Fruit fly (Drosophila melanogaster) whole organism, embryonic: ENCODE measurements around the gene Usp10.

Experiments
- CG10147 ChIP-seq: fragments of 200-800 bp; sonication (Bioruptor generic); optimal IDR thresholded peaks from 2 replicates; lab custom pipeline; 2019; ENCODE audit warnings: missing biosample characterization, mild to moderate bottlenecking, missing genetic modification characterization, moderate library complexity
- CG10209 ChIP-seq: fragments of 200-800 bp; sonication (Bioruptor generic); optimal IDR thresholded peaks from 3 replicates; lab custom pipeline; 2017; ENCODE audit warnings: missing biosample characterization, mild to moderate bottlenecking, missing genetic modification characterization, missing genetic modification reagents
- CG10267 ChIP-seq: fragments of 200-800 bp; sonication (Bioruptor generic); optimal IDR thresholded peaks from 2 replicates; lab custom pipeline; 2018; ENCODE audit warnings: missing biosample characterization, mild to moderate bottlenecking, missing genetic modification characterization, moderate library complexity
- CG10462 ChIP-seq: fragments of 200-800 bp; sonication (Bioruptor generic); optimal IDR thresholded peaks from 2 replicates; lab custom pipeline; 2016; ENCODE audit warnings: missing biosample characterization, missing genetic modification characterization
- CG12219 ChIP-seq: fragments of 200-800 bp; sonication (Bioruptor generic); optimal IDR thresholded peaks from 3 replicates; lab custom pipeline; 2018; ENCODE audit warnings: missing biosample characterization, mild to moderate bottlenecking, missing genetic modification characterization
- CG13624 ChIP-seq: fragments of 200-800 bp; sonication (Bioruptor generic); optimal IDR thresholded peaks from 2 replicates; lab custom pipeline; 2016; ENCODE audit warnings: missing biosample characterization, missing genetic modification characterization
- CG16815 ChIP-seq: fragments of 200-800 bp; sonication (Bioruptor generic); optimal IDR thresholded peaks from 3 replicates; lab custom pipeline; 2017; ENCODE audit warnings: missing biosample characterization, mild to moderate bottlenecking, missing genetic modification characterization
- CG17361 ChIP-seq: fragments of 200-800 bp; sonication (Bioruptor generic); IDR thresholded peaks from 3 replicates; pipeline ENCODE4 v1.3.6; 2022; ENCODE audit warnings: missing biosample characterization, missing genetic modification characterization
- CG17829 ChIP-seq: fragments of 200-800 bp; optimal IDR thresholded peaks from 2 replicates; lab custom pipeline; 2019; ENCODE audit warnings: missing biosample characterization, mild to moderate bottlenecking, missing genetic modification characterization, moderate library complexity
- CG2199 ChIP-seq: fragments of 200-800 bp; sonication (Bioruptor generic); IDR thresholded peaks from 3 replicates; pipeline ENCODE4 v1.3.6; 2022; ENCODE audit warnings: missing biosample characterization, missing genetic modification characterization
- CG34376 ChIP-seq: fragments of 200-800 bp; sonication (Bioruptor generic); optimal IDR thresholded peaks from 2 replicates; lab custom pipeline; 2018; ENCODE audit warnings: missing biosample characterization, mild to moderate bottlenecking, missing genetic modification characterization
- CG3995 ChIP-seq: fragments of 200-800 bp; sonication (Bioruptor generic); optimal IDR thresholded peaks from 3 replicates; lab custom pipeline; 2016; ENCODE audit warnings: missing biosample characterization, missing genetic modification characterization
- CG4282 ChIP-seq: fragments of 200-800 bp; sonication (Bioruptor generic); optimal IDR thresholded peaks from 2 replicates; lab custom pipeline; 2016; ENCODE audit warnings: missing biosample characterization, missing genetic modification characterization
- CG4404 ChIP-seq: fragments of 200-800 bp; sonication (Bioruptor generic); IDR thresholded peaks from 2 replicates; pipeline ENCODE4 v1.3.6; 2022; ENCODE audit warnings: missing biosample characterization, missing genetic modification characterization
- CG6272 ChIP-seq: fragments of 200-800 bp; sonication (Bioruptor generic); IDR thresholded peaks from 2 replicates; pipeline ENCODE4 v1.3.6; 2022; ENCODE audit warnings: missing biosample characterization, missing genetic modification characterization
- CG6683 ChIP-seq: fragments of 200-800 bp; sonication (Bioruptor generic); optimal IDR thresholded peaks from 2 replicates; lab custom pipeline; 2017; ENCODE audit warnings: missing biosample characterization, mild to moderate bottlenecking, missing genetic modification characterization, missing genetic modification reagents
- CG8089 ChIP-seq: fragments of 200-800 bp; sonication (Bioruptor generic); optimal IDR thresholded peaks from 3 replicates; lab custom pipeline; 2016; ENCODE audit warnings: missing biosample characterization, missing genetic modification characterization
- CG8290 ChIP-seq, 3 experiments: fragments of 200-800 bp; sonication (Bioruptor generic); optimal IDR thresholded peaks; 2 replicates each; lab custom pipeline; 2016 to 2019; ENCODE audit warnings: missing biosample characterization in 3 of 3, missing genetic modification characterization in 3 of 3, mild to moderate bottlenecking in 2 of 3, moderate library complexity in 1 of 3
- CG8478 ChIP-seq: fragments of >200 bp; optimal IDR thresholded peaks from 2 replicates; lab custom pipeline; 2018
- CG9215 ChIP-seq: fragments of 200-800 bp; sonication (Bioruptor generic); IDR thresholded peaks from 2 replicates; pipeline ENCODE4 v1.3.6; 2022; ENCODE audit warnings: missing biosample characterization, missing genetic modification characterization
- CoRest ChIP-seq: fragments of 200-800 bp; sonication (Bioruptor generic); optimal IDR thresholded peaks from 3 replicates; lab custom pipeline; 2018; ENCODE audit warnings: missing biosample characterization, mild to moderate bottlenecking, missing genetic modification characterization, moderate library complexity
- E2f2 ChIP-seq: fragments of 200-800 bp; sonication (Bioruptor generic); IDR thresholded peaks from 2 replicates; pipeline ENCODE4 v1.3.6; 2022; ENCODE audit warnings: missing biosample characterization, missing genetic modification characterization
- Hand ChIP-seq: fragments of 200-800 bp; sonication (Bioruptor generic); optimal IDR thresholded peaks from 2 replicates; lab custom pipeline; 2017; ENCODE audit warnings: mild to moderate bottlenecking, missing biosample characterization, missing genetic modification reagents, missing genetic modification characterization
- Hr51 ChIP-seq, 2 experiments: fragments of 200-800 bp; sonication (Bioruptor generic); optimal IDR thresholded peaks; 2 replicates in 1 of 2; 3 replicates in 1 of 2; lab custom pipeline; 2016 to 2018; ENCODE audit warnings: missing biosample characterization in 2 of 2, missing genetic modification characterization in 2 of 2, mild to moderate bottlenecking in 1 of 2, moderate library complexity in 1 of 2
- Mrtf ChIP-seq: fragments of 200-800 bp; sonication (Bioruptor generic); IDR thresholded peaks from 3 replicates; pipeline ENCODE4 v1.3.6; 2022; ENCODE audit warnings: missing biosample characterization, missing genetic modification characterization
- NC2α ChIP-seq: fragments of 200-800 bp; sonication (Bioruptor generic); optimal IDR thresholded peaks from 2 replicates; lab custom pipeline; 2016; ENCODE audit warnings: missing biosample characterization, missing genetic modification characterization
- NK7.1 ChIP-seq: fragments of 200-800 bp; sonication (Bioruptor generic); optimal IDR thresholded peaks from 3 replicates; lab custom pipeline; 2016; ENCODE audit warnings: missing biosample characterization, missing genetic modification characterization
- Side ChIP-seq: fragments of 200-800 bp; sonication (Bioruptor generic); optimal IDR thresholded peaks from 2 replicates; lab custom pipeline; 2016; ENCODE audit warnings: missing biosample characterization, missing genetic modification characterization
- Sin3A ChIP-seq: fragments of >200 bp; optimal IDR thresholded peaks from 2 replicates; lab custom pipeline; 2018
- Sry-β ChIP-seq: fragments of 200-800 bp; sonication (Bioruptor generic); optimal IDR thresholded peaks from 2 replicates; lab custom pipeline; 2018; ENCODE audit warnings: missing biosample characterization, mild to moderate bottlenecking, missing genetic modification characterization, moderate library complexity
- Usf ChIP-seq: fragments of 200-800 bp; sonication (Bioruptor generic); optimal IDR thresholded peaks from 2 replicates; lab custom pipeline; 2017; ENCODE audit warnings: missing genotype, missing biosample characterization, missing genetic modification characterization
- br ChIP-seq: fragments of >200 bp; optimal IDR thresholded peaks from 2 replicates; lab custom pipeline; 2017
- chinmo ChIP-seq: fragments of 200-800 bp; sonication (Bioruptor generic); IDR thresholded peaks from 4 replicates; pipeline ENCODE4 v1.3.6; 2022; ENCODE audit warnings: missing biosample characterization, missing genetic modification characterization; ENCODE audit not compliant: partially characterized antibody
- dimm ChIP-seq: fragments of 200-800 bp; sonication (Bioruptor generic); IDR thresholded peaks from 2 replicates; pipeline ENCODE4 v1.3.6; 2022; ENCODE audit warnings: missing biosample characterization, missing genetic modification characterization
- gcm ChIP-seq: fragments of 200-800 bp; sonication (Bioruptor generic); optimal IDR thresholded peaks from 2 replicates; lab custom pipeline; 2019; ENCODE audit warnings: missing biosample characterization, mild to moderate bottlenecking, missing genetic modification characterization, moderate library complexity
- hbn ChIP-seq: fragments of 200-800 bp; sonication (Bioruptor generic); IDR thresholded peaks from 2 replicates; pipeline ENCODE4 v1.3.6; 2022; ENCODE audit warnings: missing biosample characterization, missing genetic modification characterization; ENCODE audit not compliant: partially characterized antibody
- kay ChIP-seq: fragments of 200-800 bp; sonication (Bioruptor generic); optimal IDR thresholded peaks from 2 replicates; lab custom pipeline; 2016; ENCODE audit warnings: missing biosample characterization, missing genetic modification characterization
- maf-S ChIP-seq: fragments of 200-800 bp; sonication (Bioruptor generic); optimal IDR thresholded peaks from 2 replicates; lab custom pipeline; 2016; ENCODE audit warnings: missing biosample characterization, missing genetic modification characterization
- mirr ChIP-seq: fragments of 200-800 bp; sonication (Bioruptor generic); optimal IDR thresholded peaks from 3 replicates; lab custom pipeline; 2018; ENCODE audit warnings: missing biosample characterization, mild to moderate bottlenecking, missing genetic modification characterization
- org-1 ChIP-seq: fragments of 200-800 bp; sonication (Bioruptor generic); optimal IDR thresholded peaks from 2 replicates; lab custom pipeline; 2017; ENCODE audit warnings: missing biosample characterization, missing genetic modification characterization
- pho ChIP-seq: fragments of 200-800 bp; sonication (Bioruptor generic); optimal IDR thresholded peaks from 2 replicates; lab custom pipeline; 2016; ENCODE audit warnings: missing biosample characterization, missing genetic modification characterization
- psq ChIP-seq: fragments of 200-800 bp; sonication (Bioruptor generic); optimal IDR thresholded peaks from 2 replicates; lab custom pipeline; 2017; ENCODE audit warnings: missing biosample characterization, missing genetic modification characterization
- repo ChIP-seq: fragments of 200-800 bp; sonication (Bioruptor generic); optimal IDR thresholded peaks from 2 replicates; lab custom pipeline; 2016; ENCODE audit warnings: missing biosample characterization, missing genetic modification characterization
- rib ChIP-seq: fragments of 200-800 bp; sonication (Bioruptor generic); IDR thresholded peaks from 2 replicates; pipeline ENCODE4 v1.3.6; 2022; ENCODE audit warnings: missing biosample characterization, missing genetic modification characterization
- ro ChIP-seq: fragments of 200-800 bp; sonication (Bioruptor generic); IDR thresholded peaks from 2 replicates; pipeline ENCODE4 v1.3.6; 2022; ENCODE audit warnings: missing biosample characterization, missing genetic modification characterization
- sqz ChIP-seq: fragments of 200-800 bp; sonication (Bioruptor generic); optimal IDR thresholded peaks from 3 replicates; lab custom pipeline; 2018; ENCODE audit warnings: missing biosample characterization, mild to moderate bottlenecking, missing genetic modification characterization
- sr ChIP-seq: fragments of 200-800 bp; sonication (Bioruptor generic); IDR thresholded peaks from 3 replicates; pipeline ENCODE4 v1.3.6; 2022; ENCODE audit warnings: missing biosample characterization, missing genetic modification characterization
- stwl ChIP-seq: fragments of 200-800 bp; sonication (Bioruptor generic); optimal IDR thresholded peaks from 3 replicates; lab custom pipeline; 2018; ENCODE audit warnings: missing biosample characterization, mild to moderate bottlenecking, missing genetic modification characterization, moderate library complexity
- twi ChIP-seq: fragments of 200-800 bp; optimal IDR thresholded peaks from 2 replicates; lab custom pipeline; 2019; ENCODE audit warnings: missing biosample characterization, mild to moderate bottlenecking, missing genetic modification characterization, moderate library complexity
- unc-4 ChIP-seq: fragments of 200-800 bp; sonication (Bioruptor generic); IDR thresholded peaks from 2 replicates; pipeline ENCODE4 v1.3.6; 2022; ENCODE audit warnings: missing biosample characterization, missing genetic modification characterization; ENCODE audit not compliant: partially characterized antibody
- yki ChIP-seq: fragments of >200 bp; optimal IDR thresholded peaks from 3 replicates; lab custom pipeline; 2018

Gene Usp10

dm6 chr3L:904991-905745 lies 33.5 kb downstream of the Usp10 start (continued):
- TF ChIP-seq Sry-β (GFP tag; lab: Kevin White, UChicago): no peak
- no peak for TF ChIP-seq Usf
- TF ChIP-seq Hand: no peak
- no peak for TF ChIP-seq mirr
- no peak for TF ChIP-seq NK7.1 (GFP tag; lab: Kevin White, UChicago)
- TF ChIP-seq CG12219: no peak
- TF ChIP-seq Side (GFP tag; lab: Kevin White, UChicago): no peak
- no peak for TF ChIP-seq CG10147 (GFP tag; lab: Kevin White, UChicago)
- no peak for TF ChIP-seq stwl (tag; lab: Kevin White, UChicago)
- no peak for TF ChIP-seq pho (GFP tag; lab: Kevin White, UChicago)
- TF ChIP-seq CG2199 (GFP tag; lab: Robert Waterston, UW): no peak
- TF ChIP-seq unc-4: no peak
- no peak for TF ChIP-seq sr
- TF ChIP-seq CG6272 (GFP tag; lab: Robert Waterston, UW): no peak
- peak; percentile 46 for TF ChIP-seq gcm (GFP tag; lab: Kevin White, UChicago)
- no peak for TF ChIP-seq E2f2 (GFP tag; lab: Robert Waterston, UW)
- peak; percentile 57 for TF ChIP-seq CG16815 (GFP tag; lab: Kevin White, UChicago)
- TF ChIP-seq hbn (GFP tag; lab: Robert Waterston, UW): no peak
- TF ChIP-seq Hr51 (GFP tag; optimal IDR thresholded peaks at IDR 0.05; lab: Kevin White, UChicago): peak in 1 of 2 experiments; percentile 52
- TF ChIP-seq org-1: no peak
- TF ChIP-seq rib (GFP tag; lab: Robert Waterston, UW): no peak
- no peak for TF ChIP-seq NC2α
- peak; percentile 22; the same call in 1 of the 2 replicates for TF ChIP-seq CG4404 (GFP tag; lab: Robert Waterston, UW)
- no peak for TF ChIP-seq Sin3A (lab: Kevin White, UChicago)
- TF ChIP-seq CG13624: no peak
- peak; percentile 59 for TF ChIP-seq CG10267 (tag; lab: Kevin White, UChicago)
- no peak for TF ChIP-seq CG3995 (GFP tag; lab: Kevin White, UChicago)
- no peak for TF ChIP-seq CG9215 (GFP tag; lab: Robert Waterston, UW)
- TF ChIP-seq yki (lab: Kevin White, UChicago): no peak
- no peak for TF ChIP-seq CG6683 (GFP tag; lab: Kevin White, UChicago)
- TF ChIP-seq CG34376 (GFP tag; lab: Kevin White, UChicago): no peak
- TF ChIP-seq CG8089 (GFP tag; lab: Kevin White, UChicago): no peak
- no peak for TF ChIP-seq twi
- no peak for TF ChIP-seq repo
- no peak for TF ChIP-seq CG8478 (lab: Kevin White, UChicago)
- TF ChIP-seq maf-S: no peak
- no peak for TF ChIP-seq kay (GFP tag; lab: Kevin White, UChicago)
- TF ChIP-seq dimm (GFP tag; lab: Robert Waterston, UW): no peak
- no peak for TF ChIP-seq CG10209 (GFP tag; lab: Kevin White, UChicago)
- TF ChIP-seq CG17829 (tag; lab: Kevin White, UChicago): peak; percentile 67
- TF ChIP-seq psq (GFP tag; lab: Kevin White, UChicago): no peak
- no peak for TF ChIP-seq chinmo (GFP tag; lab: Robert Waterston, UW)
- TF ChIP-seq CG4282 (GFP tag; lab: Kevin White, UChicago): no peak
- no peak for TF ChIP-seq sqz (GFP tag; lab: Kevin White, UChicago)
- peak; percentile 31 for TF ChIP-seq CoRest (tag; lab: Kevin White, UChicago)
- TF ChIP-seq br (lab: Kevin White, UChicago): no peak
- no peak for TF ChIP-seq Mrtf
- no peak; the same call in 2 of the 3 replicates for TF ChIP-seq CG17361 (GFP tag; lab: Robert Waterston, UW)
- no peak for TF ChIP-seq CG10462 (GFP tag; lab: Kevin White, UChicago)
- TF ChIP-seq ro (GFP tag; lab: Robert Waterston, UW): no peak
- TF ChIP-seq CG8290 (GFP tag; optimal IDR thresholded peaks at IDR 0.05; lab: Kevin White, UChicago): no peak
- TF ChIP-seq CG8290 (tag; optimal IDR thresholded peaks at IDR 0.05; lab: Kevin White, UChicago): no peak
